Worm (Caenorhabditis elegans): ENCODE data around the gene C11E4.8.

ce11 chrX:9637700-9638099, 17.5 kb downstream of the C11E4.8 start:
- TF ChIP-seq hmg-4 (GFP tag; optimal IDR thresholded peaks at IDR 0.05), result peak; percentile 90
- TF ChIP-seq hmbx-1 (tag; optimal IDR thresholded peaks at IDR 0.05), result peak; percentile 73
- no peak for TF ChIP-seq ama-1 (optimal IDR thresholded peaks at IDR 0.05)
- peak; percentile 90 for TF ChIP-seq tbx-11 (GFP tag; IDR thresholded peaks at IDR 0.05)
- peak; percentile 89 for TF ChIP-seq ceh-36 (tag; optimal IDR thresholded peaks at IDR 0.05)
- peak; percentile 96 for TF ChIP-seq sea-1 (GFP tag; conservative IDR thresholded peaks at IDR 0.05)
- TF ChIP-seq tbx-37 (GFP tag; conservative IDR thresholded peaks at IDR 0.05), result peak; percentile 92
- peak; percentile 96 for TF ChIP-seq pes-1 (GFP tag; IDR thresholded peaks at IDR 0.05)
- peak; percentile 91 for TF ChIP-seq scrt-1 (GFP tag; IDR thresholded peaks at IDR 0.05)
- TF ChIP-seq tra-4 (tag; optimal IDR thresholded peaks at IDR 0.05), result peak; percentile 51
- peak; percentile 83 for TF ChIP-seq ceh-13 (GFP tag; optimal IDR thresholded peaks at IDR 0.05)

Measured in whole organism, early embryonic.